Fruit fly (Drosophila melanogaster) whole organism, embryonic: Measurements from ENCODE around the gene mRpL15.

Experiments
- Ada2b ChIP-seq: fragments of 200-800 bp; sonication (Bioruptor generic); IDR thresholded peaks from 2 replicates; pipeline ENCODE4 v1.3.6; 2022; ENCODE audit warnings: missing biosample characterization, missing genetic modification characterization
- Antp ChIP-seq: fragments of 200-800 bp; sonication (Bioruptor generic); optimal IDR thresholded peaks from 3 replicates; lab custom pipeline; 2016; ENCODE audit warnings: missing biosample characterization, missing genetic modification characterization
- CG1024 ChIP-seq: fragments of 200-800 bp; sonication (Bioruptor generic); IDR thresholded peaks from 2 replicates; pipeline ENCODE4 v1.3.6; 2022; ENCODE audit warnings: missing biosample characterization, missing genetic modification characterization
- CG10979 ChIP-seq: fragments of 200-800 bp; sonication (Bioruptor generic); optimal IDR thresholded peaks from 2 replicates; lab custom pipeline; 2018; ENCODE audit warnings: missing biosample characterization, mild to moderate bottlenecking, missing genetic modification characterization, moderate library complexity
- CG11456 ChIP-seq: fragments of 200-800 bp; sonication (Bioruptor generic); IDR thresholded peaks from 3 replicates; pipeline ENCODE4 v1.3.6; 2022; ENCODE audit warnings: missing biosample characterization, missing genetic modification characterization
- CG12744 ChIP-seq: fragments of 200-800 bp; sonication (Bioruptor generic); optimal IDR thresholded peaks from 2 replicates; lab custom pipeline; 2016; ENCODE audit warnings: missing biosample characterization, missing genetic modification characterization
- CG13123 ChIP-seq: fragments of 200-800 bp; sonication (Bioruptor generic); optimal IDR thresholded peaks from 2 replicates; lab custom pipeline; 2016; ENCODE audit warnings: missing biosample characterization, missing genetic modification characterization
- CG14667 ChIP-seq: fragments of 200-800 bp; sonication (Bioruptor generic); IDR thresholded peaks from 2 replicates; pipeline ENCODE4 v1.3.6; 2022; ENCODE audit warnings: missing biosample characterization, missing genetic modification characterization
- CG17568 ChIP-seq: fragments of 200-800 bp; sonication (Bioruptor generic); optimal IDR thresholded peaks from 2 replicates; lab custom pipeline; 2018; ENCODE audit warnings: missing biosample characterization, mild to moderate bottlenecking, missing genetic modification characterization, moderate library complexity
- CG3065 ChIP-seq: fragments of 200-800 bp; sonication (Bioruptor generic); optimal IDR thresholded peaks from 2 replicates; lab custom pipeline; 2016; ENCODE audit warnings: missing biosample characterization, missing genetic modification characterization
- CG3847 ChIP-seq: fragments of 200-800 bp; sonication (Bioruptor generic); IDR thresholded peaks from 2 replicates; pipeline ENCODE4 v1.3.6; 2022; ENCODE audit warnings: missing biosample characterization, missing genetic modification characterization
- CG3995 ChIP-seq: fragments of 200-800 bp; sonication (Bioruptor generic); optimal IDR thresholded peaks from 3 replicates; lab custom pipeline; 2016; ENCODE audit warnings: missing biosample characterization, missing genetic modification characterization
- CG6791 ChIP-seq: fragments of 200-800 bp; sonication (Bioruptor generic); IDR thresholded peaks from 3 replicates; pipeline ENCODE4 v1.3.6; 2022; ENCODE audit warnings: missing biosample characterization, missing genetic modification characterization; ENCODE audit not compliant: partially characterized antibody
- CG7271 ChIP-seq: fragments of 200-800 bp; sonication (Bioruptor generic); optimal IDR thresholded peaks from 2 replicates; lab custom pipeline; 2018; ENCODE audit warnings: missing biosample characterization, mild to moderate bottlenecking, missing genetic modification characterization, moderate library complexity
- CG8359 ChIP-seq: fragments of 200-800 bp; sonication (Bioruptor generic); optimal IDR thresholded peaks from 2 replicates; lab custom pipeline; 2017; ENCODE audit warnings: missing biosample characterization, mild to moderate bottlenecking, missing genetic modification characterization, borderline replicate concordance
- CG8765 ChIP-seq: fragments of 200-800 bp; sonication (Bioruptor generic); IDR thresholded peaks from 2 replicates; pipeline ENCODE4 v1.3.6; 2022; ENCODE audit warnings: missing biosample characterization, missing genetic modification characterization
- CTCF ChIP-seq: fragments of 200-800 bp; sonication (Bioruptor generic); optimal IDR thresholded peaks from 2 replicates; lab custom pipeline; 2017; ENCODE audit warnings: missing biosample characterization, mild to moderate bottlenecking, missing genetic modification characterization, moderate library complexity
- D ChIP-seq, 2 experiments: fragments of 200-800 bp in 1 of 2; fragments of >200 bp in 1 of 2; sonication (Bioruptor generic) in 1 of 2; optimal IDR thresholded peaks; 2 replicates in 1 of 2; 3 replicates in 1 of 2; lab custom pipeline; 2017; ENCODE audit warnings: mild to moderate bottlenecking in 1 of 2, missing biosample characterization in 1 of 2, missing genetic modification characterization in 1 of 2, missing genetic modification reagents in 1 of 2
- Deaf1 ChIP-seq: fragments of 200-800 bp; optimal IDR thresholded peaks from 3 replicates; lab custom pipeline; 2019; ENCODE audit warnings: missing biosample characterization, mild to moderate bottlenecking, missing genetic modification characterization, moderate library complexity
- Dfd ChIP-seq, 2 experiments: fragments of >200 bp; optimal IDR thresholded peaks; 2 replicates each; lab custom pipeline; 2017; ENCODE audit warnings: missing biosample characterization in 2 of 2, missing genetic modification characterization in 2 of 2
- Dip2 ChIP-seq: fragments of 200-800 bp; sonication (Bioruptor generic); IDR thresholded peaks from 2 replicates; pipeline ENCODE4 v1.3.6; 2022; ENCODE audit warnings: missing biosample characterization, missing genetic modification characterization
- Dll ChIP-seq: fragments of 200-800 bp; sonication (Bioruptor generic); IDR thresholded peaks from 4 replicates; pipeline ENCODE4 v1.3.6; 2022; ENCODE audit warnings: missing biosample characterization, missing genetic modification characterization; ENCODE audit not compliant: partially characterized antibody
- Ets65A ChIP-seq: fragments of 200-800 bp; sonication (Bioruptor generic); peaks from one replicate; lab custom pipeline; 2016; ENCODE audit warnings: missing biosample characterization, missing genetic modification characterization
- Ets97D ChIP-seq: fragments of 200-800 bp; sonication (Bioruptor generic); optimal IDR thresholded peaks from 3 replicates; lab custom pipeline; 2016; ENCODE audit warnings: missing biosample characterization, missing genetic modification characterization
- Gug ChIP-seq: fragments of 200-800 bp; sonication (Bioruptor generic); IDR thresholded peaks from 4 replicates; pipeline ENCODE4 v1.3.6; 2022; ENCODE audit warnings: missing biosample characterization, missing genetic modification characterization
- Hr3 ChIP-seq: fragments of 200-800 bp; sonication (Bioruptor generic); optimal IDR thresholded peaks from 3 replicates; lab custom pipeline; 2016; ENCODE audit warnings: missing biosample characterization, missing genetic modification characterization
- Hr39 ChIP-seq: fragments of >200 bp; optimal IDR thresholded peaks from 2 replicates; lab custom pipeline; 2017
- Jarid2 ChIP-seq: fragments of 200-800 bp; sonication (Bioruptor generic); optimal IDR thresholded peaks from 3 replicates; lab custom pipeline; 2017; ENCODE audit warnings: mild to moderate bottlenecking, missing biosample characterization, missing genetic modification reagents, missing genetic modification characterization
- NFAT ChIP-seq: fragments of 200-800 bp; sonication (Bioruptor generic); IDR thresholded peaks from 2 replicates; pipeline ENCODE4 v1.3.6; 2022; ENCODE audit warnings: missing biosample characterization, missing genetic modification characterization
- PHDP ChIP-seq: fragments of 200-800 bp; sonication (Bioruptor generic); optimal IDR thresholded peaks from 3 replicates; lab custom pipeline; 2018; ENCODE audit warnings: missing biosample characterization, mild to moderate bottlenecking, missing genetic modification characterization, moderate library complexity
- Pdp1 ChIP-seq, 2 experiments: fragments of 200-800 bp; sonication (Bioruptor generic); optimal IDR thresholded peaks; 3 replicates each; lab custom pipeline; 2016; ENCODE audit warnings: missing biosample characterization in 2 of 2, missing genetic modification characterization in 2 of 2, mild to moderate bottlenecking in 1 of 2, moderate library complexity in 1 of 2
- Stat92E ChIP-seq, 3 experiments: fragments of >200 bp in 2 of 3; fragments of 200-800 bp in 1 of 3; sonication (Bioruptor generic) in 1 of 3; optimal IDR thresholded peaks; 2 replicates each; lab custom pipeline; 2017 to 2019; ENCODE audit warnings: missing biosample characterization in 3 of 3, missing genetic modification characterization in 3 of 3, mild to moderate bottlenecking in 1 of 3, moderate library complexity in 1 of 3
- ash1 ChIP-seq: fragments of 200-800 bp; sonication (Bioruptor generic); optimal IDR thresholded peaks from 2 replicates; lab custom pipeline; 2018; ENCODE audit warnings: missing biosample characterization, mild to moderate bottlenecking, missing genetic modification characterization
- caup ChIP-seq: fragments of 200-800 bp; sonication (Bioruptor generic); optimal IDR thresholded peaks from 3 replicates; lab custom pipeline; 2017; ENCODE audit warnings: missing biosample characterization, mild to moderate bottlenecking, missing genetic modification characterization, moderate library complexity; ENCODE audit not compliant: severe bottlenecking
- chn ChIP-seq: fragments of 200-800 bp; sonication (Bioruptor generic); optimal IDR thresholded peaks from 2 replicates; lab custom pipeline; 2016; ENCODE audit warnings: missing biosample characterization, missing genetic modification characterization
- croc ChIP-seq: fragments of 200-800 bp; sonication (Bioruptor generic); conservative IDR thresholded peaks from 3 replicates; pipeline ENCODE4 v1.3.6; 2022; ENCODE audit warnings: missing biosample characterization, missing genetic modification characterization
- da ChIP-seq: fragments of 200-800 bp; sonication (Bioruptor generic); optimal IDR thresholded peaks from 2 replicates; lab custom pipeline; 2016; ENCODE audit warnings: missing biosample characterization, missing genetic modification characterization
- dan ChIP-seq: fragments of 200-800 bp; sonication (Bioruptor generic); IDR thresholded peaks from 2 replicates; pipeline ENCODE4 v1.3.6; 2022; ENCODE audit warnings: missing biosample characterization, missing genetic modification characterization
- dpn ChIP-seq, 2 experiments: fragments of 200-800 bp; sonication (Bioruptor generic); optimal IDR thresholded peaks; 3 replicates each; lab custom pipeline; 2016; ENCODE audit warnings: missing biosample characterization in 2 of 2, missing genetic modification characterization in 2 of 2
- fu2 ChIP-seq: fragments of 200-800 bp; sonication (Bioruptor generic); optimal IDR thresholded peaks from 2 replicates; lab custom pipeline; 2016; ENCODE audit warnings: missing biosample characterization, missing genetic modification characterization
- insv ChIP-seq, 2 experiments: fragments of 200-800 bp; sonication (Bioruptor generic); optimal IDR thresholded peaks; 3 replicates each; lab custom pipeline; 2016 to 2018; ENCODE audit warnings: missing biosample characterization in 2 of 2, missing genetic modification characterization in 2 of 2
- kay ChIP-seq: fragments of 200-800 bp; sonication (Bioruptor generic); optimal IDR thresholded peaks from 2 replicates; lab custom pipeline; 2016; ENCODE audit warnings: missing biosample characterization, missing genetic modification characterization
- luna ChIP-seq: fragments of 200-800 bp; sonication (Bioruptor generic); optimal IDR thresholded peaks from 2 replicates; lab custom pipeline; 2016; ENCODE audit warnings: missing biosample characterization, missing genetic modification characterization
- sc ChIP-seq, 3 experiments: fragments of >200 bp in 2 of 3; fragments of 200-800 bp in 1 of 3; sonication (Bioruptor generic) in 1 of 3; optimal IDR thresholded peaks; 2 replicates in 2 of 3; 3 replicates in 1 of 3; lab custom pipeline; 2017; ENCODE audit warnings: mild to moderate bottlenecking in 1 of 3, missing biosample characterization in 1 of 3, missing genetic modification characterization in 1 of 3, missing genetic modification reagents in 1 of 3
- schlank ChIP-seq: fragments of 200-800 bp; sonication (Bioruptor generic); optimal IDR thresholded peaks from 2 replicates; lab custom pipeline; 2018; ENCODE audit warnings: missing biosample characterization, mild to moderate bottlenecking, missing genetic modification characterization
- scrt ChIP-seq: fragments of 200-800 bp; sonication (Bioruptor generic); optimal IDR thresholded peaks from 2 replicates; lab custom pipeline; 2018; ENCODE audit warnings: missing biosample characterization, mild to moderate bottlenecking, missing genetic modification characterization, moderate library complexity
- vnd ChIP-seq: fragments of 200-800 bp; sonication (Bioruptor generic); IDR thresholded peaks from 3 replicates; pipeline ENCODE4 v1.3.6; 2022; ENCODE audit warnings: missing biosample characterization, missing genetic modification characterization; ENCODE audit not compliant: partially characterized antibody

mRpL15 gene

DNA sequence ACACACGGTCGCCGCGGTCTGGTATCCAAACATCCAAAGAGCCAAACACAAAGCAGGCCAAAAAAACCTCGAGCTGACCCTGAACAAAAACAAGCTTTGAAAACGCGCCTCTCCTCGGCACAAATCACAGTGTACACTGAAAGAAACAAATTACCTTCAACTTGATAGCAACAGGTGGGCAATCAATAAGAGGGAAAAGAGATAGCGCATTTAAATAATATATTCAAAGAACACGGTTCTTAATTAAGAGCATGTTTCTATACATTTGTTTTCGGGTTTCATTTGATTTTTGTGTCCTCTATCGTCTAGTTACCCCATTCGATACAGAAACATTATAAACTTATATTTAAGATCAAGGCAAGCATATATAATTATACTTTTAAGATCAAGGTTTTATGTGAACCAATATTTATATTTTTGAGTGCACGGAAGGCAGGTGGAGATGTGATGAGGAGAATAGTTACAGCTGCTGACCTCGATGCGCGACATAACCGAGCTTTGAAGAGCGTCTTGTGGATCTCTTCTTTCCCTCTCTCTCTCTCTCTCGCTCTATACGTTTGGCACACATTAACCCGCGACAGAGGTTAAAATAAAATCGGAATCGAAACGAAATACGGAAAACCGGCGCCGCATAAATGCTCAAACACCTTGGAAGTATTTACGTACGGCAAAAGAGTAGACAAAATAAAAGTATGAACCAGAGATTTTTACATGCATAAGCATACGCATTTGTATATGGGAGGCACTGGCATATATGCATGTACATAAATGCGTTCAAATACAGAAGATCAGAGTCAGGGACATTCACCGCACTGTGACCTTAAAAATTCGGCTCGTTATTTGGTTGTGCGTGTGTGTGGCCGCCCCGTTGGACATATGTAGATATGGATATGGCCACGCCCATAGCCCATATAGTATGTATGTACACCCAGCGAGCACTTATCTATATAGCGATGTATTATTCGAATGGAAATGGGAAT is 37.5 kb downstream of the mRpL15 start (continued):
- TF ChIP-seq CG14667 (GFP tag; lab: Robert Waterston, UW) = peak; percentile 47
- TF ChIP-seq Antp = peak; percentile 58
- no peak for TF ChIP-seq dan (GFP tag; lab: Robert Waterston, UW)
- TF ChIP-seq D (optimal IDR thresholded peaks at IDR 0.05; lab: Kevin White, UChicago) = no peak
- TF ChIP-seq D (GFP tag; optimal IDR thresholded peaks at IDR 0.05; lab: Kevin White, UChicago) = peak; percentile 77
- peak; percentile 91 for TF ChIP-seq Ets65A (GFP tag; lab: Kevin White, UChicago)
- TF ChIP-seq scrt (GFP tag; lab: Kevin White, UChicago) = peak; percentile 86
- peak; percentile 60; the same call in 3 of the 4 replicates for TF ChIP-seq Gug (GFP tag; lab: Robert Waterston, UW)
- TF ChIP-seq CG8359 (GFP tag; lab: Kevin White, UChicago) = peak; percentile 29
- TF ChIP-seq Dfd (GFP tag; optimal IDR thresholded peaks at IDR 0.05; lab: Kevin White, UChicago) = no peak
- TF ChIP-seq CG3065 = peak; percentile 33
- no peak for TF ChIP-seq CG8765 (GFP tag; lab: Robert Waterston, UW)
- peak; percentile 73 for TF ChIP-seq CG3847 (GFP tag; lab: Robert Waterston, UW)
- TF ChIP-seq Hr3 (GFP tag; lab: Kevin White, UChicago) = peak; percentile 82
- TF ChIP-seq CTCF (GFP tag; lab: Kevin White, UChicago) = peak; percentile 41
- peak; percentile 25 for TF ChIP-seq CG7271 (tag; lab: Kevin White, UChicago)
- peak; percentile 20 for TF ChIP-seq Ets97D (GFP tag; lab: Kevin White, UChicago)
- peak; percentile 60 for TF ChIP-seq Deaf1 (tag; lab: Kevin White, UChicago)
- no peak for TF ChIP-seq sc (optimal IDR thresholded peaks at IDR 0.05; lab: Kevin White, UChicago)
- peak; percentile 72 for TF ChIP-seq sc (GFP tag; optimal IDR thresholded peaks at IDR 0.05; lab: Kevin White, UChicago)
- peak; percentile 72 for TF ChIP-seq Ada2b
- TF ChIP-seq CG13123 = peak; percentile 42
- TF ChIP-seq Dip2 = no peak
- TF ChIP-seq luna (GFP tag; lab: Kevin White, UChicago) = no peak
- peak in 1 of 3 experiments; percentile 46 for TF ChIP-seq Stat92E (GFP tag; optimal IDR thresholded peaks at IDR 0.05; lab: Kevin White, UChicago)
- TF ChIP-seq da (GFP tag; lab: Kevin White, UChicago) = peak; percentile 27
- TF ChIP-seq croc (GFP tag; lab: Robert Waterston, UW) = peak; percentile 36; the same call in 2 of the 3 replicates
- no peak for TF ChIP-seq CG6791 (GFP tag; lab: Robert Waterston, UW)
- TF ChIP-seq CG17568 (GFP tag; lab: Kevin White, UChicago) = peak; percentile 76
- TF ChIP-seq NFAT (GFP tag; lab: Robert Waterston, UW) = peak; percentile 57; the same call in 1 of the 2 replicates
- TF ChIP-seq CG1024 = 0 out of 2 replicates have a peak, but pooled peaks have one; percentile 17
- peak; percentile 22 for TF ChIP-seq CG3995
- TF ChIP-seq insv (GFP tag; optimal IDR thresholded peaks at IDR 0.05; lab: Kevin White, UChicago) = peak in 1 of 2 experiments; percentile 12
- TF ChIP-seq CG12744 (GFP tag; lab: Kevin White, UChicago) = peak; percentile 74
- TF ChIP-seq Pdp1 (GFP tag; optimal IDR thresholded peaks at IDR 0.05; lab: Kevin White, UChicago) = peak; percentile 69 to 85
- TF ChIP-seq schlank = peak; percentile 29
- TF ChIP-seq CG10979 (tag; lab: Kevin White, UChicago) = peak; percentile 87
- TF ChIP-seq caup (GFP tag; lab: Kevin White, UChicago) = peak; percentile 83
- TF ChIP-seq PHDP (tag; lab: Kevin White, UChicago) = peak; percentile 90
- no peak for TF ChIP-seq vnd (GFP tag; lab: Robert Waterston, UW)
- no peak for TF ChIP-seq ash1 (GFP tag; lab: Kevin White, UChicago)
- peak; percentile 77 to 84 for TF ChIP-seq dpn (GFP tag; optimal IDR thresholded peaks at IDR 0.05; lab: Kevin White, UChicago)
- TF ChIP-seq CG11456 (GFP tag; lab: Robert Waterston, UW) = peak; percentile 74; the same call in 2 of the 3 replicates
- no peak for TF ChIP-seq Hr39 (lab: Kevin White, UChicago)
- peak; percentile 61 for TF ChIP-seq kay
- TF ChIP-seq fu2 (GFP tag; lab: Kevin White, UChicago) = peak; percentile 70
- no peak for TF ChIP-seq Dll
- peak; percentile 73 for TF ChIP-seq chn (GFP tag; lab: Kevin White, UChicago)
- TF ChIP-seq Jarid2 (GFP tag; lab: Kevin White, UChicago) = peak; percentile 66
